Worm (Caenorhabditis elegans): ENCODE data around the gene clec-10.

clec-10 gene

ce11 chrII:372235-372634 is 30.2 kb upstream of the clec-10 start:
- no peak for TF ChIP-seq aly-2 (tag; optimal IDR thresholded peaks at IDR 0.05)

ce11 chrII:374950-375349 is 27.5 kb upstream of the clec-10 start, which contains the start of gene C03H5.4:
Gene C03H5.4 (plus strand): TSS chrII:375250.
- TF ChIP-seq skn-1 (tag; optimal IDR thresholded peaks at IDR 0.05) = no peak
- no peak for TF ChIP-seq ceh-82 (tag; optimal IDR thresholded peaks at IDR 0.05)
- no peak for TF ChIP-seq crh-2 (tag; optimal IDR thresholded peaks at IDR 0.05)
- no peak for TF ChIP-seq lin-13 (GFP tag; optimal IDR thresholded peaks at IDR 0.05)
- TF ChIP-seq egl-27 (tag; optimal IDR thresholded peaks at IDR 0.05) = no peak
- TF ChIP-seq mbf-1 (tag; optimal IDR thresholded peaks at IDR 0.05) = no peak
- TF ChIP-seq ZK546.5 (tag; optimal IDR thresholded peaks at IDR 0.05) = no peak

ce11 chrII:378351-378750 is 24.1 kb upstream of the clec-10 start, which contains the start of gene C03H5.9:
Gene C03H5.9 (plus strand): TSS chrII:378651.
- no peak for TF ChIP-seq sem-4 (tag; optimal IDR thresholded peaks at IDR 0.05)
- no peak for TF ChIP-seq sma-9 (GFP tag; optimal IDR thresholded peaks at IDR 0.05)
- no peak for TF ChIP-seq sma-9 (tag; optimal IDR thresholded peaks at IDR 0.05)
- no peak for TF ChIP-seq C34F6.9 (tag; optimal IDR thresholded peaks at IDR 0.05)
- no peak for TF ChIP-seq mab-5 (tag; optimal IDR thresholded peaks at IDR 0.05)
- TF ChIP-seq nhr-10 (tag; optimal IDR thresholded peaks at IDR 0.05) = no peak
- TF ChIP-seq nhr-12 (tag; optimal IDR thresholded peaks at IDR 0.05) = no peak

- no peak for TF ChIP-seq peb-1 (tag; optimal IDR thresholded peaks at IDR 0.05)
- TF ChIP-seq dmd-4 (tag; optimal IDR thresholded peaks at IDR 0.05) = no peak
- no peak for TF ChIP-seq mab-5 (tag; optimal IDR thresholded peaks at IDR 0.05)
- no peak for TF ChIP-seq blmp-1 (tag; optimal IDR thresholded peaks at IDR 0.05; ENCODE audit: insufficient read depth)
- TF ChIP-seq ceh-82 (tag; optimal IDR thresholded peaks at IDR 0.05) = no peak
Measured at ce11 chrII:379935-380334, 22.5 kb upstream of the clec-10 start, which contains the start of gene C03H5.7. Gene C03H5.7 (plus strand): TSS chrII:380235.

- no peak for TF ChIP-seq nhr-129 (tag; optimal IDR thresholded peaks at IDR 0.05)
Measured at ce11 chrII:385258-385657, 17.2 kb upstream of the clec-10 start, which contains the start of gene C03H5.5. Gene C03H5.5 (minus strand): TSS chrII:385358.

- TF ChIP-seq lsy-2 (tag; optimal IDR thresholded peaks at IDR 0.05) = peak; percentile 62 to 70
- no peak for TF ChIP-seq skn-1 (tag; optimal IDR thresholded peaks at IDR 0.05)
- peak; percentile 68 for TF ChIP-seq C34F6.9 (tag; optimal IDR thresholded peaks at IDR 0.05)
- TF ChIP-seq unc-55 (GFP tag; optimal IDR thresholded peaks at IDR 0.05) = peak; percentile 75
- TF ChIP-seq fos-1 (tag; optimal IDR thresholded peaks at IDR 0.05) = no peak
- TF ChIP-seq gmeb-1 (tag; optimal IDR thresholded peaks at IDR 0.05) = peak; percentile 93
- TF ChIP-seq nhr-6 (tag; optimal IDR thresholded peaks at IDR 0.05) = no peak
- peak; percentile 15 for TF ChIP-seq nhr-129 (tag; optimal IDR thresholded peaks at IDR 0.05)
- TF ChIP-seq sma-3 (GFP tag; optimal IDR thresholded peaks at IDR 0.05) = peak; percentile 26
- no peak for TF ChIP-seq peb-1 (tag; optimal IDR thresholded peaks at IDR 0.05)
- TF ChIP-seq F13H6.1 (tag; optimal IDR thresholded peaks at IDR 0.05) = peak; percentile 39
- no peak for TF ChIP-seq mab-5 (tag; optimal IDR thresholded peaks at IDR 0.05)
Measured at ce11 chrII:385957-386356, 16.5 kb upstream of the clec-10 start, which contains the start of gene C03H5.3. Gene C03H5.3 (plus strand): TSS chrII:386088.

- no peak for TF ChIP-seq peb-1 (tag; optimal IDR thresholded peaks at IDR 0.05)
- TF ChIP-seq unc-39 (tag; optimal IDR thresholded peaks at IDR 0.05) = no peak
- no peak for TF ChIP-seq nhr-237 (tag; optimal IDR thresholded peaks at IDR 0.05)
- TF ChIP-seq nhr-129 (tag; optimal IDR thresholded peaks at IDR 0.05) = no peak
- TF ChIP-seq lsy-2 (tag; optimal IDR thresholded peaks at IDR 0.05) = no peak
- no peak for TF ChIP-seq ZK546.5 (tag; optimal IDR thresholded peaks at IDR 0.05)
- no peak for TF ChIP-seq R02D3.7 (tag; optimal IDR thresholded peaks at IDR 0.05)
- peak; percentile 55 for TF ChIP-seq crh-2 (tag; optimal IDR thresholded peaks at IDR 0.05)
Measured at ce11 chrII:387844-388355, 14.6 kb upstream of the clec-10 start.

All from whole organism, L2 larva.